Worm (Caenorhabditis elegans): ENCODE data around the gene C48B4.11.

C48B4.11 gene

ce11 chrIII:9521410-9522090 is 44.4 kb downstream of the C48B4.11 start, which contains the start of the genes clu-1 and prp-40 (continued):
- TF ChIP-seq madf-6 (GFP tag; IDR thresholded peaks at IDR 0.05) (peak; percentile 79), C17E4.6 (GFP tag; IDR thresholded peaks at IDR 0.05) (0 out of 2 replicates have a peak, but pooled peaks have one; percentile 26), efl-1 (GFP tag; optimal IDR thresholded peaks at IDR 0.05) (peak; percentile 54), sptf-2 (GFP tag; optimal IDR thresholded peaks at IDR 0.05) (peak; percentile 13), lsl-1 (GFP tag; optimal IDR thresholded peaks at IDR 0.05) (peak; percentile 72), aptf-3 (GFP tag; IDR thresholded peaks at IDR 0.05) (no peak), ztf-18 (tag; optimal IDR thresholded peaks at IDR 0.05) (peak; percentile 98), lin-35 (GFP tag; optimal IDR thresholded peaks at IDR 0.05) (peak in 2 of 3 experiments; percentile 28 to 83), madf-8 (GFP tag; conservative IDR thresholded peaks at IDR 0.05) (peak; percentile 45), bed-1 (GFP tag; IDR thresholded peaks at IDR 0.05) (no peak), nfya-1 (tag; optimal IDR thresholded peaks at IDR 0.05; ENCODE audit: borderline replicate concordance, insufficient read depth) (no peak), xnd-1 (tag; optimal IDR thresholded peaks at IDR 0.05) (peak; percentile 24), ceh-58 (GFP tag; IDR thresholded peaks at IDR 0.05) (no peak), mcd-1 (GFP tag; IDR thresholded peaks at IDR 0.05) (peak; percentile 95), atf-7 (tag; optimal IDR thresholded peaks at IDR 0.05) (peak; percentile 39), tbx-9 (tag; optimal IDR thresholded peaks at IDR 0.05; ENCODE audit: borderline replicate concordance) (no peak), F55B11.4 (tag; optimal IDR thresholded peaks at IDR 0.05; ENCODE audit: borderline replicate concordance, insufficient read depth) (no peak), ceh-27 (GFP tag; optimal IDR thresholded peaks at IDR 0.05) (peak; percentile 85), F49E8.2 (tag; optimal IDR thresholded peaks at IDR 0.05; ENCODE audit: insufficient read depth) (peak; percentile 32), Y53G8AR.9 (GFP tag; conservative IDR thresholded peaks at IDR 0.05) (peak; percentile 80; the same call in 1 of the 2 replicates), repo-1 (tag; optimal IDR thresholded peaks at IDR 0.05) (peak; percentile 44), him-1 (tag; optimal IDR thresholded peaks at IDR 0.05) (peak; percentile 27), snpc-4 (GFP tag; optimal IDR thresholded peaks at IDR 0.05) (no peak), snpc-4 (tag; optimal IDR thresholded peaks at IDR 0.05) (peak; percentile 64 to 77 (median 70)), athp-1 (tag; optimal IDR thresholded peaks at IDR 0.05) (peak; percentile 5), nfyb-1 (GFP tag; IDR thresholded peaks at IDR 0.05) (peak; percentile 88), Y53F4B.3 (GFP tag; IDR thresholded peaks at IDR 0.05) (no peak), F37B4.10 (GFP tag; IDR thresholded peaks at IDR 0.05) (no peak)

DNA sequence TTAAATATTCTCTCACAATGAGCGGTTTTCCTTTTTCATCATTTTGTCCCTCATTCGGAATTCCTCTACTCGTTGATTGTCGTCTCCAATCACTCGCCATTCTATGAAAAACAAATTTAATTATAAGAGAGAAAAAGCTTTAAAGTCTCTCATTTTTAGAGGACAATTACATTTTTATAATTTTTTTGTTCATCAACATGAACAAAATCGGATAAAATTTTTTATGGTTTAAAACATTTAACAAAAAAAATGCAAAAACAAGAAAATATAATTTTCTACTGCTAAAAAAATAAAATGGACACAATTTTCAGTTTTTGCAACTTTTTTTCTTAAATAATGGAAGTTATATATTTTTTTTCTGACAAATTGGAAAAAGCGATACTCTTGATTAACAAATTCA is 49.8 kb downstream of the C48B4.11 start, which contains the start of gene F55H2.7:
Gene F55H2.7, minus strand, starts transcription at position 101 of the 400 bp plus-strand sequence.
- TF ChIP-seq snpc-3.4 (tag; optimal IDR thresholded peaks at IDR 0.05) (peak; percentile 8), rec-8 (tag; optimal IDR thresholded peaks at IDR 0.05) (no peak), B0035.1 (tag; optimal IDR thresholded peaks at IDR 0.05) (no peak)
